Worm (Caenorhabditis elegans) whole organism, L3 larva: Measurements from ENCODE around the gene tbc-14.
A peak's percentile ranks its signal among the peaks of the same experiment; 100 is the strongest.

Source experiments
- R02D3.7 ChIP-seq: fragments of 150-350 bp; optimal IDR thresholded peaks from 2 replicates; lab custom pipeline; 2014; ENCODE audit warnings: missing biosample characterization, missing genetic modification characterization
- aly-2 ChIP-seq: fragments of 150-350 bp; optimal IDR thresholded peaks from 2 replicates; lab custom pipeline; 2014; ENCODE audit warnings: missing biosample characterization, missing genetic modification characterization
- ama-1 ChIP-seq: fragments of 150-350 bp; optimal IDR thresholded peaks from 2 replicates; lab custom pipeline; 2018
- ceh-16 ChIP-seq: sonication (generic microtip); optimal IDR thresholded peaks from 2 replicates; lab custom pipeline; 2017; ENCODE audit warnings: missing biosample characterization, missing genetic modification characterization
- ceh-28 ChIP-seq: fragments of 150-350 bp; optimal IDR thresholded peaks from 2 replicates; lab custom pipeline; 2014; ENCODE audit warnings: missing biosample characterization, missing genetic modification reagents, missing genetic modification characterization
- egl-27 ChIP-seq: sonication (generic microtip); optimal IDR thresholded peaks from 4 replicates; lab custom pipeline; 2017; ENCODE audit warnings: missing biosample characterization, missing genetic modification reagents, missing genetic modification characterization
- elt-1 ChIP-seq: fragments of 150-350 bp; optimal IDR thresholded peaks from 2 replicates; lab custom pipeline; 2014; ENCODE audit warnings: missing biosample characterization, missing genetic modification characterization
- elt-2 ChIP-seq: sonication (generic microtip); optimal IDR thresholded peaks from 2 replicates; lab custom pipeline; 2016; ENCODE audit warnings: missing genetic modification reagents, mild to moderate bottlenecking, missing genetic modification characterization, missing compliant biosample characterization
- fkh-10 ChIP-seq: sonication (generic microtip); optimal IDR thresholded peaks from 2 replicates; lab custom pipeline; 2017; ENCODE audit warnings: missing biosample characterization, missing genetic modification reagents, missing genetic modification characterization
- fkh-2 ChIP-seq: fragments of 150-350 bp; optimal IDR thresholded peaks from 2 replicates; lab custom pipeline; 2014; ENCODE audit warnings: missing biosample characterization, missing genetic modification reagents, missing genetic modification characterization
- fos-1 ChIP-seq: fragments of 150-350 bp; optimal IDR thresholded peaks from 2 replicates; lab custom pipeline; 2014; ENCODE audit warnings: missing biosample characterization, missing genetic modification characterization
- hmg-11 ChIP-seq: sonication (generic microtip); optimal IDR thresholded peaks from 2 replicates; lab custom pipeline; 2016; ENCODE audit warnings: missing genetic modification characterization, missing compliant biosample characterization
- jun-1 ChIP-seq: fragments of 150-350 bp; optimal IDR thresholded peaks from 2 replicates; lab custom pipeline; 2014; ENCODE audit warnings: missing biosample characterization, missing genetic modification reagents, missing genetic modification characterization
- lin-15B ChIP-seq: fragments of 150-350 bp; optimal IDR thresholded peaks from 2 replicates; lab custom pipeline; 2014; ENCODE audit warnings: missing biosample characterization, missing genetic modification characterization
- lsy-12 ChIP-seq: sonication (generic microtip); optimal IDR thresholded peaks from 2 replicates; lab custom pipeline; 2016; ENCODE audit warnings: mild to moderate bottlenecking, missing genetic modification characterization, missing compliant biosample characterization
- mdl-1 ChIP-seq: fragments of 150-350 bp; optimal IDR thresholded peaks from 2 replicates; lab custom pipeline; 2014; ENCODE audit warnings: missing biosample characterization, missing genetic modification characterization
- mml-1 ChIP-seq: fragments of 150-350 bp; sonication (generic microtip); optimal IDR thresholded peaks from 3 replicates; lab custom pipeline; 2014; ENCODE audit warnings: missing biosample characterization, missing genetic modification characterization
- nfya-1 ChIP-seq: sonication (generic microtip); optimal IDR thresholded peaks from 2 replicates; lab custom pipeline; 2017; ENCODE audit warnings: missing genetic modification characterization, mild to moderate bottlenecking, missing compliant biosample characterization, antibody characterized with exemption, moderate library complexity; ENCODE audit not compliant: insufficient read depth
- nhr-11 ChIP-seq: fragments of 150-350 bp; optimal IDR thresholded peaks from 2 replicates; lab custom pipeline; 2014; ENCODE audit warnings: missing biosample characterization, missing genetic modification characterization
- nhr-12 ChIP-seq: fragments of 150-350 bp; optimal IDR thresholded peaks from 2 replicates; lab custom pipeline; 2014; ENCODE audit warnings: missing biosample characterization, missing genetic modification characterization
- nhr-23 ChIP-seq: fragments of 150-350 bp; optimal IDR thresholded peaks from 2 replicates; lab custom pipeline; 2014; ENCODE audit warnings: missing biosample characterization, missing genetic modification reagents, missing genetic modification characterization
- nhr-237 ChIP-seq: fragments of 150-350 bp; optimal IDR thresholded peaks from 2 replicates; lab custom pipeline; 2014; ENCODE audit warnings: missing biosample characterization, missing genetic modification characterization
- nhr-25 ChIP-seq: sonication (generic microtip); optimal IDR thresholded peaks from 2 replicates; lab custom pipeline; 2017; ENCODE audit warnings: missing biosample characterization, missing genetic modification characterization
- nhr-28 ChIP-seq: fragments of 150-350 bp; optimal IDR thresholded peaks from 2 replicates; lab custom pipeline; 2014; ENCODE audit warnings: missing biosample characterization, missing genetic modification characterization
- nhr-43 ChIP-seq: sonication (generic microtip); optimal IDR thresholded peaks from 2 replicates; lab custom pipeline; 2016; ENCODE audit warnings: mild to moderate bottlenecking, missing genetic modification characterization, missing compliant biosample characterization; ENCODE audit not compliant: poor library complexity, severe bottlenecking
- nhr-67 ChIP-seq: fragments of 150-350 bp; optimal IDR thresholded peaks from 2 replicates; lab custom pipeline; 2014; ENCODE audit warnings: missing biosample characterization, missing genetic modification characterization
- nhr-76 ChIP-seq: fragments of 150-350 bp; sonication (generic microtip); optimal IDR thresholded peaks from 5 replicates; lab custom pipeline; 2014; ENCODE audit warnings: missing biosample characterization, missing genetic modification characterization
- nhr-77 ChIP-seq: fragments of 150-350 bp; optimal IDR thresholded peaks from 2 replicates; lab custom pipeline; 2014; ENCODE audit warnings: missing biosample characterization, missing genetic modification characterization
- pha-4 ChIP-seq: fragments of 150-350 bp; optimal IDR thresholded peaks from 2 replicates; lab custom pipeline; 2014; ENCODE audit warnings: missing biosample characterization, missing genetic modification reagents, missing genetic modification characterization
- pqm-1 ChIP-seq: fragments of 150-350 bp; optimal IDR thresholded peaks from 2 replicates; lab custom pipeline; 2017; ENCODE audit warnings: missing biosample characterization, missing genetic modification characterization, inconsistent platforms
- snpc-4 ChIP-seq: fragments of 150-350 bp; optimal IDR thresholded peaks from 2 replicates; lab custom pipeline; 2014; ENCODE audit warnings: missing biosample characterization, missing genetic modification characterization
- tbx-2 ChIP-seq: sonication (generic microtip); optimal IDR thresholded peaks from 2 replicates; lab custom pipeline; 2016; ENCODE audit warnings: mild to moderate bottlenecking, missing genetic modification characterization, missing compliant biosample characterization
- zag-1 ChIP-seq: fragments of 150-350 bp; optimal IDR thresholded peaks from 2 replicates; lab custom pipeline; 2014; ENCODE audit warnings: missing biosample characterization, missing genetic modification characterization
- ztf-11 ChIP-seq: fragments of 150-350 bp; optimal IDR thresholded peaks from 2 replicates; lab custom pipeline; 2014; ENCODE audit warnings: missing biosample characterization, missing genetic modification characterization
- ztf-4 ChIP-seq: fragments of 150-350 bp; optimal IDR thresholded peaks from 2 replicates; lab custom pipeline; 2014; ENCODE audit warnings: missing biosample characterization, missing genetic modification characterization

tbc-14 gene

DNA sequence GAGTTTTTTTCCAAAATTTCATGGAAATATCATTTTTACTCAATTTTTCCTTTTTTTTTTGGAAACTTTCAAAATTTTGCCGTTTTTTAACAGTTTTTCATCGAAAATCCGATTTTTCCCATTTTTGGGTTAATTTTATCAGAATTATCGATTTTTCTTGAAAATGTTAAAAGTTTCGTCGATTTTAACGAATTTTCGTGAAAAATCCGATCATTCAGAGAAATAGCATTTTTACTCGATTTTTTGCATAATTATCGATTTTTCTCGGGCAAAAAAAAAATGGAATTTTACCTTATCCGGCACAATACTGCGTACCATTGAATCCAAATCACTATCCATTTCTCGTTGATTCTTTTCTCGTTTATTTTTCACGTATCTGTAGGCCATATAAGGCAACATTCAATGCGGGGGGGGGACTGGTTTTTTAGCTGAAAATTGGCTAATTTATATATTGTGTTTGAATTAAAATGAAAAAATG lies at the start of gene tbc-14:
tbc-14 (minus strand) TSS at position 428 of the 478 bp plus-strand sequence.
- TF ChIP-seq lin-15B (tag; lab: Kevin White, UChicago) = no peak
- peak; percentile 57 for TF ChIP-seq ceh-28 (tag; lab: Kevin White, UChicago)

DNA sequence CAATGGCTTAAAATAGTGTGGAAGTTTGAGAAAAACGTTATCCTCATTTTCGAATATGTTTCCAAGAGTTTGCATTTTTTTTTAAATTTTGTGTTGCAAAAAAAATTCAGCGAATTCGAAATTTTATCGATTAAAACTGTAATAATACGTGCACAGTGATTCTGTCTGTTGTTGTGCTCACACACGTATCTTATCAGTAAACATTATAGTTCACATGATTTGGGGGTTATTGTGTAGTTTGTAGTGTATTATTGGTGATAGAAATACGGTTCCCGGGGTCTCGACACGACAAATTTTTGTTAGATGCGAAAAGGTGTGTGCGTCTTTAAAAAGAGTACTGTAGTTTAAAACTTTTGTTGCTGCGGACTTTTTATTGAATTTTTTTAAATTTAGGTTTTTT lies 48.3 kb upstream of the tbc-14 start, which contains the start of gene drr-1:
drr-1 (minus strand) TSS at position 183 of the 400 bp plus-strand sequence.
- TF ChIP-seq tbx-2 (tag; lab: Kevin White, UChicago) (no peak), nhr-23 (tag; lab: Kevin White, UChicago) (no peak), ceh-16 (tag; lab: Kevin White, UChicago) (no peak), nhr-12 (tag; lab: Kevin White, UChicago) (no peak), lin-15B (tag; lab: Kevin White, UChicago) (no peak), pqm-1 (tag; lab: Kevin White, UChicago) (no peak), R02D3.7 (tag; lab: Kevin White, UChicago) (no peak), ztf-4 (tag; lab: Kevin White, UChicago) (no peak), pha-4 (tag; lab: Kevin White, UChicago) (peak; percentile 35), elt-2 (tag; lab: Kevin White, UChicago) (peak; percentile 72), ceh-28 (tag; lab: Kevin White, UChicago) (peak; percentile 46), nhr-25 (tag; lab: Kevin White, UChicago) (no peak), mml-1 (tag; lab: Kevin White, UChicago) (no peak), nhr-67 (tag; lab: Kevin White, UChicago) (no peak)

DNA sequence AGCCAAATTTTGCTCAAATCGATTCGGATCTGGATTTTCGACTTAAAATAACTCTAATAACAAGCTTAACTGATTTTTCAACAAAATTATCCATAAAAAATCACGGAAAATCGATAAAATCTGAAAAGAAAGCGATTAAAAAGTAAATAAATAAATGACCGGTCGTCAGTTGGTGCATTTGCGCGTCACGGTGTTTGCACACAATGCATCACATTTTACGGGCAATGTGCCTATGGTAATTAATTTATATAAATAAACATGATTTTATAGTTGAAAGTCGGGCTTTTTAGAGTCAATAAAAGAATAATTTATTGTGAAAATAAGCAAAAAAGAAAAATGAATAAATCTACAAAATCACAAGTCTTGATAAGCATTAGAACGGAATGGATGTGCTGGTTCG lies 47.4 kb upstream of the tbc-14 start:
- TF ChIP-seq snpc-4 (peak; percentile 42), ama-1 (lab: Kevin White, UChicago) (peak; percentile 24), nhr-76 (tag; lab: Kevin White, UChicago) (no peak), nfya-1 (peak; percentile 12), nhr-11 (tag; lab: Kevin White, UChicago) (no peak), fkh-2 (no peak), elt-2 (tag; lab: Kevin White, UChicago) (peak; percentile 31), pha-4 (tag; lab: Kevin White, UChicago) (peak; percentile 89), zag-1 (tag; lab: Kevin White, UChicago) (no peak), lin-15B (tag; lab: Kevin White, UChicago) (peak; percentile 39), pqm-1 (tag; lab: Kevin White, UChicago) (peak; percentile 8), hmg-11 (peak; percentile 54)

DNA sequence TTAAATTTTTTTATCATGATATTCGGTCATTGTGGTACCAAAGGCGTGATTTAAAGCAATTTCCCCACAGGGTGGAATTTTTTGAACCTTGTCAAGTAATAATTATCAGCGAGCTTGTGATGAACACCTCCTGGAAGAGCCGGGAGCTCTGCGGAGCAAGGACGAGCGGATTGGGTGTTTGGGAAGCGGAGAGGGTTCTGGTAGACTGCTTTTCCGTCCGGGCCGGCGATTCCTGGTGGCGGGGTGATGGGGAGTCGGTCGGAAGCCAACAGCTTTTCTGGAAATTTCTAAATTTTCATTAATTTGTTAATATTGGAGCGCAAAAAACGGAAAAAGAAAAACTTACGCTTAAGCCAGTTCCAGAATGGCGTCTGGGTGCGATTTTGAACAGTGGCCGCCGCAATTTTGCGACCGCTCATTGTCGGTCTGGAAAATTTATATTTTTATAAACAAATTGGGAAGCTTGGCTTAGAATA lies 46.8 kb upstream of the tbc-14 start, which contains the start of gene ndua-7:
ndua-7 (minus strand) TSS at position 426 of the 476 bp plus-strand sequence.
- TF ChIP-seq nhr-28 (tag; lab: Kevin White, UChicago) = no peak
- TF ChIP-seq fos-1 = no peak
- no peak for TF ChIP-seq pqm-1 (tag; lab: Kevin White, UChicago)
- TF ChIP-seq ztf-4 (tag; lab: Kevin White, UChicago) = no peak
- TF ChIP-seq nhr-12 (tag; lab: Kevin White, UChicago) = no peak
- TF ChIP-seq elt-1 (tag; lab: Kevin White, UChicago) = no peak
- TF ChIP-seq fkh-10 = no peak
- no peak for TF ChIP-seq lsy-12 (tag; lab: Kevin White, UChicago)
- TF ChIP-seq nhr-77 (tag; lab: Kevin White, UChicago) = no peak
- TF ChIP-seq egl-27 = no peak
- no peak for TF ChIP-seq mdl-1 (tag; lab: Kevin White, UChicago)
- no peak for TF ChIP-seq nhr-25 (tag; lab: Kevin White, UChicago)
- no peak for TF ChIP-seq mml-1 (tag; lab: Kevin White, UChicago)
- no peak for TF ChIP-seq pha-4 (tag; lab: Kevin White, UChicago)
- no peak for TF ChIP-seq aly-2

DNA sequence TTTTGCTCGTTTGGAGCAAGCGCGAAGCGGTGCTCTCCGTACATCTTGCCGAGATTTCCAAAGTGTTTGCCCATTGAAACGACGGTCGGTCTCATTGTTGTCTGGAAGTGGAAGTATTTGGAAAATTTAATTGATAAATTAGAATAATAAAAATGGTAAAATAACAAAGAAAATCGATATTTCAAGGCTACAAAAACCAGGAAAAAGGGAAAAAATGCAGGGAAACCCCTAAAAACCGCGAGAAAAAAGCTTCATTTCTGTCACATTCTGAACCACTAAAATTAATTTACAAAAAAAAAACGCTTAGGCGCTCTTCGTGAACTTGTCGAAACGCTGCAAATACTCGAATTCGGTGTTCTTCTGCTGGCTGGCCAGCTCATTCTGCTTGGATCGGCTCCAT lies 45.6 kb upstream of the tbc-14 start, which contains the start of gene F45H10.2:
F45H10.2 (minus strand) TSS at position 101 of the 400 bp plus-strand sequence.
- TF ChIP-seq nhr-43 (tag; lab: Kevin White, UChicago) (no peak), mdl-1 (tag; lab: Kevin White, UChicago) (no peak), nhr-11 (tag; lab: Kevin White, UChicago) (no peak), ztf-11 (no peak), nhr-237 (tag; lab: Kevin White, UChicago) (no peak), jun-1 (tag; lab: Kevin White, UChicago) (no peak), nhr-23 (tag; lab: Kevin White, UChicago) (no peak)
